Fruit fly (Drosophila melanogaster): ENCODE results near the gene plh.
A peak's percentile ranks its signal among the peaks of the same experiment; 100 is the strongest.

Gene plh

dm6 chr3R:4992227-4992737 is 18.5 kb downstream of the plh start (continued):
- peak; percentile 15 to 17 for TF ChIP-seq Hr51 (GFP tag; optimal IDR thresholded peaks at IDR 0.05)
- no peak for TF ChIP-seq CG16863 (GFP tag; optimal IDR thresholded peaks at IDR 0.05)
- TF ChIP-seq HLH4C (GFP tag; IDR thresholded peaks at IDR 0.05; ENCODE audit: partially characterized antibody): no peak
- peak; percentile 33 for TF ChIP-seq Fer1 (GFP tag; optimal IDR thresholded peaks at IDR 0.05)
- TF ChIP-seq Dip2 (GFP tag; IDR thresholded peaks at IDR 0.05): no peak
- TF ChIP-seq wor (GFP tag; IDR thresholded peaks at IDR 0.05): no peak
- peak; percentile 71 for TF ChIP-seq sqz (GFP tag; optimal IDR thresholded peaks at IDR 0.05)
- TF ChIP-seq CG31224 (GFP tag; IDR thresholded peaks at IDR 0.05): no peak
- peak; percentile 21 for TF ChIP-seq kah (GFP tag; optimal IDR thresholded peaks at IDR 0.05)
- TF ChIP-seq Dbx (GFP tag; IDR thresholded peaks at IDR 0.05): 0 out of 3 replicates have a peak, but pooled peaks have one; percentile 41
- TF ChIP-seq ac (GFP tag; optimal IDR thresholded peaks at IDR 0.05): peak; percentile 59
- TF ChIP-seq Jarid2 (GFP tag; optimal IDR thresholded peaks at IDR 0.05): peak; percentile 45
- TF ChIP-seq Aef1 (GFP tag; IDR thresholded peaks at IDR 0.05): no peak
- TF ChIP-seq CG17361 (GFP tag; IDR thresholded peaks at IDR 0.05): peak; percentile 34; the same call in 1 of the 3 replicates
- TF ChIP-seq Sox100B (GFP tag; optimal IDR thresholded peaks at IDR 0.05): peak; percentile 59
- 0 out of 3 replicates have a peak, but pooled peaks have one; percentile 13 for TF ChIP-seq z (GFP tag; IDR thresholded peaks at IDR 0.05)
- TF ChIP-seq CG8388 (GFP tag; optimal IDR thresholded peaks at IDR 0.05): peak; percentile 27
- TF ChIP-seq slou (GFP tag; optimal IDR thresholded peaks at IDR 0.05): no peak
- TF ChIP-seq prd (optimal IDR thresholded peaks at IDR 0.05): no peak
- TF ChIP-seq prd (GFP tag; IDR thresholded peaks at IDR 0.05): 0 out of 3 replicates have a peak, but pooled peaks have one; percentile 16
- no peak for TF ChIP-seq stwl (tag; optimal IDR thresholded peaks at IDR 0.05)
- TF ChIP-seq Hr78 (GFP tag; optimal IDR thresholded peaks at IDR 0.05): peak in 1 of 2 experiments; percentile 95
- peak; percentile 11 for TF ChIP-seq schlank (tag; optimal IDR thresholded peaks at IDR 0.05)
- TF ChIP-seq dysf (GFP tag; IDR thresholded peaks at IDR 0.05): peak; percentile 40; the same call in 1 of the 3 replicates
- TF ChIP-seq CG1647 (GFP tag; optimal IDR thresholded peaks at IDR 0.05): no peak
- TF ChIP-seq peb (GFP tag; IDR thresholded peaks at IDR 0.05): no peak
- no peak for TF ChIP-seq Bgb (GFP tag; IDR thresholded peaks at IDR 0.05; ENCODE audit: partially characterized antibody)
- TF ChIP-seq HmgD (GFP tag; optimal IDR thresholded peaks at IDR 0.05): no peak
- TF ChIP-seq Awh (GFP tag; IDR thresholded peaks at IDR 0.05): peak; percentile 81
- peak; percentile 81 for TF ChIP-seq CG6813 (GFP tag; optimal IDR thresholded peaks at IDR 0.05)
- peak; percentile 66 for TF ChIP-seq ATbp (GFP tag; optimal IDR thresholded peaks at IDR 0.05)
- peak; percentile 47; the same call in 1 of the 2 replicates for TF ChIP-seq stc (GFP tag; IDR thresholded peaks at IDR 0.05)
- TF ChIP-seq CG9817 (tag; optimal IDR thresholded peaks at IDR 0.05): peak; percentile 14
- TF ChIP-seq CrebB (tag; optimal IDR thresholded peaks at IDR 0.05): peak; percentile 70
- TF ChIP-seq bsh (GFP tag; optimal IDR thresholded peaks at IDR 0.05): peak in 1 of 2 experiments; percentile 44
- peak; percentile 6 for TF ChIP-seq CG15011 (GFP tag; optimal IDR thresholded peaks at IDR 0.05)
- no peak for TF ChIP-seq Ada2b (GFP tag; IDR thresholded peaks at IDR 0.05)
- no peak for TF ChIP-seq amos (GFP tag; IDR thresholded peaks at IDR 0.05; ENCODE audit: partially characterized antibody)
- peak; percentile 32; the same call in 1 of the 2 replicates for TF ChIP-seq E2f2 (GFP tag; IDR thresholded peaks at IDR 0.05)
- peak; percentile 55 for TF ChIP-seq CG8281 (tag; optimal IDR thresholded peaks at IDR 0.05)
- TF ChIP-seq maf-S (GFP tag; optimal IDR thresholded peaks at IDR 0.05): no peak
- TF ChIP-seq dm (GFP tag; optimal IDR thresholded peaks at IDR 0.05): peak; percentile 20
- TF ChIP-seq CG13624 (GFP tag; optimal IDR thresholded peaks at IDR 0.05): peak; percentile 12
- TF ChIP-seq psq (GFP tag; optimal IDR thresholded peaks at IDR 0.05): peak; percentile 1
- no peak for TF ChIP-seq ERR (GFP tag; optimal IDR thresholded peaks at IDR 0.05)
- no peak for TF ChIP-seq CG42726 (GFP tag; IDR thresholded peaks at IDR 0.05; ENCODE audit: partially characterized antibody)
- peak; percentile 54 for TF ChIP-seq CG18599 (GFP tag; optimal IDR thresholded peaks at IDR 0.05)
- TF ChIP-seq CG2199 (GFP tag; IDR thresholded peaks at IDR 0.05): peak; percentile 95; the same call in 2 of the 3 replicates
- 0 out of 3 replicates have a peak, but pooled peaks have one; percentile 14 for TF ChIP-seq knrl (GFP tag; IDR thresholded peaks at IDR 0.05; ENCODE audit: partially characterized antibody)
